Fruit fly (Drosophila melanogaster) whole organism, wandering third instar larva: ENCODE measurements around the gene Rab35.

Experiments used
- CG9705 ChIP-seq: fragments of 200-800 bp; sonication (Bioruptor generic); optimal IDR thresholded peaks from 2 replicates; lab custom pipeline; 2018; ENCODE audit warnings: missing biosample characterization, mild to moderate bottlenecking, missing genetic modification characterization
- CrebA ChIP-seq: fragments of 200-800 bp; sonication (Bioruptor generic); optimal IDR thresholded peaks from 2 replicates; lab custom pipeline; 2016; ENCODE audit warnings: missing biosample characterization, mild to moderate bottlenecking, missing genetic modification characterization, borderline replicate concordance
- Dfd ChIP-seq: fragments of >200 bp; optimal IDR thresholded peaks from 2 replicates; lab custom pipeline; 2017; ENCODE audit warnings: missing biosample characterization, missing genetic modification characterization
- Rel ChIP-seq, 2 experiments: fragments of 200-800 bp; sonication (Bioruptor generic) in 1 of 2; optimal IDR thresholded peaks; 2 replicates in 1 of 2; 3 replicates in 1 of 2; lab custom pipeline; 2016 to 2019; ENCODE audit warnings: mild to moderate bottlenecking in 2 of 2, missing biosample characterization in 2 of 2, missing genetic modification characterization in 2 of 2, moderate library complexity in 1 of 2
- psq ChIP-seq: fragments of 200-800 bp; sonication (Bioruptor generic); optimal IDR thresholded peaks from 3 replicates; lab custom pipeline; 2017; ENCODE audit warnings: missing biosample characterization, mild to moderate bottlenecking, missing genetic modification characterization, moderate library complexity
- sv ChIP-seq: fragments of 200-800 bp; sonication (Bioruptor generic); optimal IDR thresholded peaks from 3 replicates; lab custom pipeline; 2016; ENCODE audit warnings: missing biosample characterization, missing genetic modification characterization

DNA sequence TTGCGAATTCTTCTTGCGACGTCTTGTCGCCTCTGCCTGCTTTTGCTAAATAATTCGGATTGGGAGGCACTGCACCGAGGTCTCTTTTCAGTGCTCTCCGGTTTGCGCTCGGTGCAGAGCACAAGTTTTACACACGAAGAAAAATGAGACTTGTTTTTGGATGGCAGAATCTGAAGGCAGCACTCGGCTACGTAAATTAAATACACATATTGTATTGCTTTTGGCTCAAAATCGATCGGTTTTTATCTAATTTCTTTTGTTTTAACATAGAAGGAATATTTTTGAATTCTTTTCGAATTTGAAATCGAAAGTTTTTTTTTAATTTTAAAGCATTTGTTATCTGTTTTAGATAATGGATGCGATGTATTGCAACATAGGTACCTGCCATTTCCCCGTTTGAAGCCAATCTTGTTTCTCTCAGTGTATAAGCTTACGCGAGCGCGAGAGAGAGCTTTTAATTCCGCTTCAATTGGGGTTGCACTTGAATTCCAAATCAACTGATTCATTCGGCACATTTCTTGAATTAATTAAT is 13.9 kb upstream of the Rab35 start, which contains the start of gene AnxB10:
- no peak for TF ChIP-seq Dfd
- peak; percentile 82 for TF ChIP-seq psq (GFP tag; lab: Kevin White, UChicago)
- peak; percentile 85 for TF ChIP-seq CG9705 (GFP tag; lab: Kevin White, UChicago)
- TF ChIP-seq CrebA (GFP tag; lab: Kevin White, UChicago): no peak
- peak; percentile 16 for TF ChIP-seq Rel (GFP tag; optimal IDR thresholded peaks at IDR 0.05; lab: Kevin White, UChicago)
- TF ChIP-seq Rel (tag; optimal IDR thresholded peaks at IDR 0.05; lab: Kevin White, UChicago): peak; percentile 57
- peak; percentile 15 for TF ChIP-seq sv (GFP tag; lab: Kevin White, UChicago)
